Fruit fly (Drosophila melanogaster) whole organism, prepupa: ENCODE measurements around the gene CG6066.

ENCODE experiments used
- CG11294 ChIP-seq: fragments of 200-800 bp; sonication (Bioruptor generic); IDR thresholded peaks from 2 replicates; pipeline ENCODE4 v1.3.6; 2022; ENCODE audit warnings: missing biosample characterization, missing genetic modification characterization
- CG1621 ChIP-seq: fragments of 200-800 bp; sonication (Bioruptor generic); optimal IDR thresholded peaks from 3 replicates; lab custom pipeline; 2018; ENCODE audit warnings: missing biosample characterization, mild to moderate bottlenecking, missing genetic modification characterization
- CG6792 ChIP-seq: fragments of 200-800 bp; sonication (Bioruptor generic); optimal IDR thresholded peaks from 3 replicates; lab custom pipeline; 2016; ENCODE audit warnings: missing biosample characterization, missing genetic modification characterization
- CG6854 ChIP-seq: fragments of 200-800 bp; sonication (Bioruptor generic); optimal IDR thresholded peaks from 2 replicates; lab custom pipeline; 2017; ENCODE audit warnings: missing biosample characterization, mild to moderate bottlenecking, missing genetic modification characterization
- Eip93F ChIP-seq: fragments of 200-800 bp; sonication (Bioruptor generic); optimal IDR thresholded peaks from 2 replicates; lab custom pipeline; 2016; ENCODE audit warnings: missing biosample characterization, mild to moderate bottlenecking, missing genetic modification characterization
- Gug ChIP-seq: fragments of 200-800 bp; sonication (Bioruptor generic); IDR thresholded peaks from 2 replicates; pipeline ENCODE4 v1.3.6; 2022; ENCODE audit warnings: missing biosample characterization, missing genetic modification characterization
- Hr38 ChIP-seq: sonication (Bioruptor generic); optimal IDR thresholded peaks from 2 replicates; lab custom pipeline; 2016; ENCODE audit warnings: missing biosample characterization, missing genetic modification characterization
- Met ChIP-seq: fragments of 200-800 bp; sonication (Bioruptor generic); optimal IDR thresholded peaks from 3 replicates; lab custom pipeline; 2016; ENCODE audit warnings: missing biosample characterization, missing genetic modification characterization
- OdsH ChIP-seq: fragments of 200-800 bp; sonication (Bioruptor generic); optimal IDR thresholded peaks from 3 replicates; lab custom pipeline; 2016; ENCODE audit warnings: missing biosample characterization, missing genetic modification characterization
- Sox15 ChIP-seq: fragments of 200-800 bp; sonication (Bioruptor generic); optimal IDR thresholded peaks from 3 replicates; lab custom pipeline; 2016; ENCODE audit warnings: missing biosample characterization, missing genetic modification characterization
- esn ChIP-seq: fragments of 200-800 bp; sonication (Bioruptor generic); optimal IDR thresholded peaks from 2 replicates; lab custom pipeline; 2016; ENCODE audit warnings: missing biosample characterization, mild to moderate bottlenecking, missing genetic modification characterization, moderate library complexity
- pdm3 ChIP-seq: fragments of 200-800 bp; sonication (Bioruptor generic); optimal IDR thresholded peaks from 3 replicates; lab custom pipeline; 2016; ENCODE audit warnings: missing biosample characterization, missing genetic modification characterization
- spab ChIP-seq: fragments of 200-800 bp; sonication (Bioruptor generic); optimal IDR thresholded peaks from 2 replicates; lab custom pipeline; 2017; ENCODE audit warnings: missing biosample characterization, mild to moderate bottlenecking, missing genetic modification characterization, missing genetic modification reagents
- svp ChIP-seq: fragments of 200-800 bp; sonication (Bioruptor generic); peaks from one replicate; lab custom pipeline; 2016; ENCODE audit warnings: missing biosample characterization, missing genetic modification characterization

DNA sequence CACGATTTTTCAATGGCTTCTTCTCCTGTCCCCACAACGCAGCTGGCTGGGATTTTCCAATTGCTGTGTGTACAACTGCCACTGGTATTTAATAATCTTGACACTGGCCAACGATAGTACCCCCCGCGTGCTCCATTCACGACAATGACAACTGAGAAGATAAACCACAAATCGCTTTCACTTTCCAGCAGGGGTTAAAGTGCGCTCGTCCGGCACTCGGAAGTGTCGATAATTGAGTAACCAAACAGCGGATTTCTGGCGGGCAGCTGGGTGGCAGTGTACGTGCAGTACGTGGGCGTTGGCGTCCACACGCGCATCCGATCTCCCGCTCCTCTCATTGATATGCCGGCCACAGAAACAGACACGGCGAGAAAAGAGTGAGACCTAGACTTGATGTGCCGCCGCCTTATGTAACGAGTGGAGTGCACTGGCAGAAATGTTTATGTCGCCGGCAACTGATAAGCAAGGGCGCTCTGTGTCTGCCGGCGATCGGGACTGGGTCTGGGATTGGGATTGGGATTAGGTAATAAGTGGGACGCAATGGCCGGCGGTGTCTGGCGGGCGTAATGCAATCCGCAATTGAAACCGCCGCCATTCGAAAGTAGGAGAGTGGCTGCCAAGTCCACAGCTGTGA, 18.3 kb upstream of the CG6066 start:
- TF ChIP-seq svp (GFP tag; lab: Kevin White, UChicago) (peak; percentile 70), Hr38 (GFP tag; lab: Kevin White, UChicago) (no peak), OdsH (GFP tag; lab: Kevin White, UChicago) (no peak), Sox15 (GFP tag; lab: Kevin White, UChicago) (no peak), Eip93F (GFP tag; lab: Kevin White, UChicago) (no peak), CG11294 (no peak), CG6792 (GFP tag; lab: Kevin White, UChicago) (no peak), pdm3 (no peak), CG1621 (tag; lab: Kevin White, UChicago) (no peak), esn (GFP tag; lab: Kevin White, UChicago) (no peak), Met (GFP tag; lab: Kevin White, UChicago) (no peak), CG6854 (GFP tag; lab: Kevin White, UChicago) (no peak), spab (GFP tag; lab: Kevin White, UChicago) (no peak), Gug (GFP tag; lab: Robert Waterston, UW) (no peak)
